Fruit fly (Drosophila melanogaster) whole organism, wandering third instar larva: Measurements from ENCODE around the gene snu.

Source experiments
- Abd-B ChIP-seq: fragments of >200 bp; optimal IDR thresholded peaks from 2 replicates; lab custom pipeline; 2017; ENCODE audit warnings: missing biosample characterization, missing genetic modification characterization
- CrebA ChIP-seq: fragments of 200-800 bp; sonication (Bioruptor generic); optimal IDR thresholded peaks from 2 replicates; lab custom pipeline; 2016; ENCODE audit warnings: missing biosample characterization, mild to moderate bottlenecking, missing genetic modification characterization, borderline replicate concordance
- Dif ChIP-seq: fragments of 200-275, 200-300 bp; sonication (Bioruptor generic); optimal IDR thresholded peaks from 2 replicates; lab custom pipeline; 2018; ENCODE audit warnings: missing biosample characterization, missing genetic modification characterization; ENCODE audit not compliant: partially characterized antibody
- GATAd ChIP-seq: sonication (Bioruptor generic); optimal IDR thresholded peaks from 2 replicates; lab custom pipeline; 2016; ENCODE audit warnings: missing biosample characterization, missing genetic modification characterization
- HLH106 ChIP-seq: fragments of 200-800 bp; optimal IDR thresholded peaks from 3 replicates; lab custom pipeline; 2019; ENCODE audit warnings: missing biosample characterization, mild to moderate bottlenecking, missing genetic modification characterization, moderate library complexity
- Hr78 ChIP-seq: fragments of >200 bp; optimal IDR thresholded peaks from 2 replicates; lab custom pipeline; 2017; ENCODE audit warnings: missing biosample characterization, missing genetic modification characterization
- Hr83 ChIP-seq: fragments of 200-300 bp; sonication (Bioruptor generic); optimal IDR thresholded peaks from 2 replicates; lab custom pipeline; 2016; ENCODE audit warnings: missing biosample characterization, mild to moderate bottlenecking, missing genetic modification characterization, moderate library complexity; ENCODE audit not compliant: poor library complexity, severe bottlenecking
- Mio ChIP-seq: sonication (Bioruptor generic); optimal IDR thresholded peaks from 2 replicates; lab custom pipeline; 2016; ENCODE audit warnings: missing biosample characterization, missing genetic modification characterization
- Myc ChIP-seq: fragments of >200 bp; optimal IDR thresholded peaks from 2 replicates; lab custom pipeline; 2017
- N ChIP-seq: fragments of >200 bp; optimal IDR thresholded peaks from 2 replicates; lab custom pipeline; 2018; ENCODE audit warnings: missing biosample characterization, missing external identifiers, missing genetic modification characterization
- Vsx2 ChIP-seq: fragments of 200-300, 225-300 bp; sonication (Bioruptor generic); optimal IDR thresholded peaks from 2 replicates; lab custom pipeline; 2018; ENCODE audit warnings: missing biosample characterization, missing genetic modification characterization; ENCODE audit not compliant: partially characterized antibody
- br ChIP-seq: fragments of 200-800 bp; sonication (Bioruptor generic); optimal IDR thresholded peaks from 2 replicates; lab custom pipeline; 2016; ENCODE audit warnings: missing biosample characterization, missing genetic modification characterization
- dsf ChIP-seq: sonication (Bioruptor generic); optimal IDR thresholded peaks from 2 replicates; lab custom pipeline; 2016; ENCODE audit warnings: missing biosample characterization, missing genetic modification characterization, borderline replicate concordance
- foxo ChIP-seq, 2 experiments: fragments of 200-800 bp; sonication (Bioruptor generic); optimal IDR thresholded peaks; 2 replicates in 1 of 2; 3 replicates in 1 of 2; lab custom pipeline; 2016 to 2017; ENCODE audit warnings: missing biosample characterization in 2 of 2, missing genetic modification characterization in 2 of 2
- jim ChIP-seq: fragments of 175-275, 200-325 bp; sonication (Bioruptor generic); optimal IDR thresholded peaks from 2 replicates; lab custom pipeline; 2016; ENCODE audit warnings: missing biosample characterization, mild to moderate bottlenecking, missing genetic modification characterization
- psq ChIP-seq: fragments of 200-800 bp; sonication (Bioruptor generic); optimal IDR thresholded peaks from 3 replicates; lab custom pipeline; 2017; ENCODE audit warnings: missing biosample characterization, mild to moderate bottlenecking, missing genetic modification characterization, moderate library complexity

Gene snu

dm6 chr3R:28695993-28696392 lies 21.2 kb downstream of the snu start, which contains the start of gene htt:
Gene htt (plus strand): TSS chr3R:28696242.
- TF ChIP-seq N (GFP tag; lab: Kevin White, UChicago) (no peak), br (no peak), Hr83 (no peak), HLH106 (tag; lab: Kevin White, UChicago) (no peak), Vsx2 (GFP tag; lab: Kevin White, UChicago) (no peak), dsf (GFP tag; lab: Kevin White, UChicago) (no peak), Abd-B (GFP tag; lab: Kevin White, UChicago) (no peak), GATAd (GFP tag; lab: Kevin White, UChicago) (no peak), Dif (GFP tag; lab: Kevin White, UChicago) (no peak)
- TF ChIP-seq, all 38 proteins: peak for 0

- TF ChIP-seq jim = no peak
- no peak for TF ChIP-seq br
- no peak for TF ChIP-seq Hr83
- TF ChIP-seq Mio (GFP tag; lab: Kevin White, UChicago) = no peak
- no peak for TF ChIP-seq Abd-B (GFP tag; lab: Kevin White, UChicago)
- no peak for TF ChIP-seq CrebA
- no peak for TF ChIP-seq foxo (GFP tag; optimal IDR thresholded peaks at IDR 0.05; lab: Kevin White, UChicago)
- no peak for TF ChIP-seq Myc (lab: Kevin White, UChicago)
- no peak for TF ChIP-seq psq (GFP tag; lab: Kevin White, UChicago)
- TF ChIP-seq N (GFP tag; lab: Kevin White, UChicago) = no peak
- no peak for TF ChIP-seq Vsx2 (GFP tag; lab: Kevin White, UChicago)
- no peak for TF ChIP-seq Dif (GFP tag; lab: Kevin White, UChicago)
- no peak for TF ChIP-seq Hr78 (GFP tag; lab: Kevin White, UChicago)
These were observed 69.8 kb downstream of the snu start, which contains the start of gene AstA-R2 for dm6 chr3R:28744682-28745081. Gene AstA-R2 (minus strand): TSS chr3R:28744782.
